Fruit fly (Drosophila melanogaster): ENCODE measurements around the gene Wnt10.

Wnt10 gene

DNA sequence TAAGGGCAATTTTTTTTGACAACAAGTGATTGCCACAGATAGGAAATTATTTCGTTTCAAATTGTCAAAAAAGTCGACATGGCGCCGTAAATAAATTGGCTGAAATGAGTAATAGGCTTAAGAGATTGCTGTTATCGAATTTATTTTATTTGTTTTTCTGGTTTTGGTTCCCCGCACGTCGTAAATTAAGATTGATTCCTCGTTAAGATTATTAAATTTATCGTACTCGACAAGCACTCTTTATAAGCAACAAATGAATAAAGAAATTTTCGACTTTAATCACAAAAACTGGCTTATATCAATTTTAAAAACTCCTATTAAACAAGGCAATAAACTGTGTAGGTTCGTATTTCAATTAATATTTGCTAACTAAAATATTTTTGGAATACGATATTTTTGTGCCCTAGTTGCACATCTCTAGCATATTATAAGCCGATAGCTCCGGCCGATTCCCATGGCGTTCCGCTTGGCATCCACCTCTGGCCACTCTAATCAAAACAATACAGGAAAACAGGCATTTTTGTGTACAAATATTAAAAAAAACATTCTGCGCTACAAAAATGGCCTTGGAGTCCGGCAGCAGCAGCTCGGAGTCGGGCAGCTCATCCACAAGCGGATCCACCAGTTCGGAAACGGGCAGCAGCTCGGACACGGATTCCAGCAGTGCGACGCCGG lies 48.9 kb downstream of the Wnt10 start, which contains the start of gene chm (continued):
- TF ChIP-seq CG4328 (GFP tag; optimal IDR thresholded peaks at IDR 0.05) (no peak), CG5180 (GFP tag; optimal IDR thresholded peaks at IDR 0.05) (no peak), tup (GFP tag; optimal IDR thresholded peaks at IDR 0.05) (no peak), hbn (GFP tag; IDR thresholded peaks at IDR 0.05; ENCODE audit: partially characterized antibody) (peak; percentile 89), CG13123 (GFP tag; optimal IDR thresholded peaks at IDR 0.05) (no peak), CG8478 (optimal IDR thresholded peaks at IDR 0.05) (no peak), CG17385 (GFP tag; optimal IDR thresholded peaks at IDR 0.05) (peak; percentile 7), usp (GFP tag; optimal IDR thresholded peaks at IDR 0.05) (no peak), sna (GFP tag; IDR thresholded peaks at IDR 0.05; ENCODE audit: partially characterized antibody) (peak; percentile 90), NFAT (GFP tag; IDR thresholded peaks at IDR 0.05) (peak; percentile 67; the same call in 1 of the 2 replicates), CG11247 (GFP tag; IDR thresholded peaks at IDR 0.05) (0 out of 2 replicates have a peak, but pooled peaks have one; percentile 41), CG3163 (GFP tag; optimal IDR thresholded peaks at IDR 0.05) (peak; percentile 6), z (GFP tag; IDR thresholded peaks at IDR 0.05) (no peak), zfh1 (GFP tag; IDR thresholded peaks at IDR 0.05) (peak; percentile 36; the same call in 1 of the 3 replicates), CG8388 (GFP tag; optimal IDR thresholded peaks at IDR 0.05) (no peak), Pdp1 (GFP tag; optimal IDR thresholded peaks at IDR 0.05) (peak; percentile 20 to 46), CG9932 (GFP tag; IDR thresholded peaks at IDR 0.05) (peak; percentile 83), gcm2 (GFP tag; optimal IDR thresholded peaks at IDR 0.05) (no peak), CG6683 (GFP tag; optimal IDR thresholded peaks at IDR 0.05) (no peak), Adf1 (GFP tag; IDR thresholded peaks at IDR 0.05) (no peak), Gug (GFP tag; IDR thresholded peaks at IDR 0.05) (no peak; the same call in 3 of the 4 replicates), CG6689 (GFP tag; IDR thresholded peaks at IDR 0.05) (no peak), hb (GFP tag; IDR thresholded peaks at IDR 0.05; ENCODE audit: partially characterized antibody) (peak; percentile 77), D (optimal IDR thresholded peaks at IDR 0.05) (no peak), D (GFP tag; optimal IDR thresholded peaks at IDR 0.05) (no peak), CG12391 (tag; optimal IDR thresholded peaks at IDR 0.05) (peak; percentile 52), CG17829 (tag; optimal IDR thresholded peaks at IDR 0.05) (peak; percentile 47), CG4404 (GFP tag; IDR thresholded peaks at IDR 0.05) (no peak), BEAF-32 (GFP tag; optimal IDR thresholded peaks at IDR 0.05) (peak; percentile 89), disco-r (GFP tag; optimal IDR thresholded peaks at IDR 0.05) (no peak), CG6791 (GFP tag; IDR thresholded peaks at IDR 0.05; ENCODE audit: partially characterized antibody) (peak; percentile 92), CG12659 (GFP tag; optimal IDR thresholded peaks at IDR 0.05) (peak; percentile 52), da (GFP tag; optimal IDR thresholded peaks at IDR 0.05) (no peak), Atf6 (GFP tag; IDR thresholded peaks at IDR 0.05) (no peak), MESR4 (GFP tag; optimal IDR thresholded peaks at IDR 0.05) (peak; percentile 65), CG3995 (GFP tag; optimal IDR thresholded peaks at IDR 0.05) (peak; percentile 40), CG10654 (GFP tag; optimal IDR thresholded peaks at IDR 0.05) (no peak), CG1792 (GFP tag; optimal IDR thresholded peaks at IDR 0.05) (no peak), tll (GFP tag; optimal IDR thresholded peaks at IDR 0.05) (no peak), CG7839 (tag; optimal IDR thresholded peaks at IDR 0.05) (peak; percentile 34), CG7745 (tag; optimal IDR thresholded peaks at IDR 0.05) (no peak), CG4282 (GFP tag; optimal IDR thresholded peaks at IDR 0.05) (no peak), luna (GFP tag; optimal IDR thresholded peaks at IDR 0.05) (peak; percentile 18), CG4424 (GFP tag; optimal IDR thresholded peaks at IDR 0.05) (peak; percentile 26), Dfd (GFP tag; optimal IDR thresholded peaks at IDR 0.05) (no peak), Sin3A (optimal IDR thresholded peaks at IDR 0.05) (peak; percentile 49), chn (GFP tag; optimal IDR thresholded peaks at IDR 0.05) (no peak), cad (GFP tag; optimal IDR thresholded peaks at IDR 0.05) (no peak), chif (GFP tag; optimal IDR thresholded peaks at IDR 0.05) (peak in 1 of 2 experiments; percentile 28), Atf-2 (GFP tag; optimal IDR thresholded peaks at IDR 0.05) (peak; percentile 16)
